Worm (Caenorhabditis elegans) whole organism, L1 larva: Measurements from ENCODE around the gene sel-1.

ENCODE experiments used
- ama-1 ChIP-seq: fragments of 150-350 bp; optimal IDR thresholded peaks from 2 replicates; lab custom pipeline; 2014
- lin-15B ChIP-seq: fragments of 150-350 bp; sonication (generic microtip); optimal IDR thresholded peaks from 3 replicates; lab custom pipeline; 2014; ENCODE audit warnings: missing biosample characterization, missing genetic modification characterization

DNA sequence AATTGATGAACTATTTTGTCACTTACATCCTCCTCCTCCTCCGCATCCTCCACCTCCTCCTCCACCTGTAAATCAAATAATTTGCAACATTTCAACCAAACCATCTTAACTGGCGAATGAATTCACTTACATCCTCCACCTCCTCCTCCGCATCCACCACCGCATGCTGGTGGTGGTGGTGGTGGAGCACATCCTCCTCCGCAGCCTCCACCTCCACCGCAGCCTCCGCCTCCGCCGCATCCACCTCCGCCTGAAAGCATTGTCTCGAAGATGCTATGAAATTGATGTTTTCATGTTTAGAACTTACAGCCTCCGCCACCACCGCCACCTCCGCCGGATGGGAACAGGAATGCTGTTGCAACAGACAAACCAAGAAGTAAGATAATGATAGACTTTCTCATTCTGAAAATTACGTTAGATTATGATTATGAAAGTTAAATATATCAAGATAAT lies 16.0 kb downstream of the sel-1 start, which contains the start of gene grl-23:
- no peak for TF ChIP-seq lin-15B (tag; lab: Kevin White, UChicago)
- TF ChIP-seq ama-1 (lab: Kevin White, UChicago): no peak
